Worm (Caenorhabditis elegans): Measurements from ENCODE around the gene F37B4.15.

Gene F37B4.15

ce11 chrV:2938497-2938896 is 46.5 kb downstream of the F37B4.15 start, which contains the start of gene srw-141:
srw-141 (minus strand) TSS chrV:2938597.
- TF ChIP-seq sea-2 (GFP tag; IDR thresholded peaks at IDR 0.05) (no peak), zfh-2 (GFP tag; conservative IDR thresholded peaks at IDR 0.05) (no peak), ztf-22 (GFP tag; optimal IDR thresholded peaks at IDR 0.05) (no peak), F52B5.7 (tag; optimal IDR thresholded peaks at IDR 0.05) (no peak), lin-40 (tag; optimal IDR thresholded peaks at IDR 0.05) (no peak), ceh-91 (GFP tag; IDR thresholded peaks at IDR 0.05) (no peak), ceh-58 (GFP tag; IDR thresholded peaks at IDR 0.05) (no peak), unc-62 (GFP tag; optimal IDR thresholded peaks at IDR 0.05) (no peak), hlh-26 (GFP tag; conservative IDR thresholded peaks at IDR 0.05) (no peak), madf-10 (tag; optimal IDR thresholded peaks at IDR 0.05) (no peak), attf-3 (GFP tag; conservative IDR thresholded peaks at IDR 0.05) (no peak)

ce11 chrV:2941405-2941804 is 49.4 kb downstream of the F37B4.15 start, which contains the start of gene srw-143:
srw-143 (minus strand) TSS chrV:2941505.
- TF ChIP-seq D2030.7 (GFP tag; IDR thresholded peaks at IDR 0.05) (no peak), attf-6 (GFP tag; IDR thresholded peaks at IDR 0.05) (no peak), F39B2.1 (GFP tag; IDR thresholded peaks at IDR 0.05) (no peak), F33H1.4 (GFP tag; IDR thresholded peaks at IDR 0.05) (no peak), ets-4 (GFP tag; optimal IDR thresholded peaks at IDR 0.05) (no peak), rec-8 (tag; optimal IDR thresholded peaks at IDR 0.05) (no peak), ama-1 (optimal IDR thresholded peaks at IDR 0.05) (no peak), ama-1 (GFP tag; optimal IDR thresholded peaks at IDR 0.05) (no peak)

Data from whole organism, young adult.